Worm (Caenorhabditis elegans) whole organism, L4 larva: ENCODE data around the gene clec-7.

ENCODE experiments used
- R02D3.7 ChIP-seq: fragments of 150-350 bp; sonication (generic microtip); optimal IDR thresholded peaks from 3 replicates; lab custom pipeline; 2014; ENCODE audit warnings: missing biosample characterization, missing genetic modification characterization
- Y5F2A.4 ChIP-seq: fragments of 200-800 bp; sonication (Bioruptor generic); optimal IDR thresholded peaks from 2 replicates; lab custom pipeline; 2018; ENCODE audit warnings: mild to moderate bottlenecking, missing genetic modification characterization, missing compliant biosample characterization
- ZK546.5 ChIP-seq, 2 experiments: sonication (generic microtip); optimal IDR thresholded peaks; 2 replicates each; lab custom pipeline; 2017; ENCODE audit warnings: missing biosample characterization in 2 of 2, missing genetic modification characterization in 2 of 2
- aly-2 ChIP-seq: sonication (generic microtip); optimal IDR thresholded peaks from 2 replicates; lab custom pipeline; 2018; ENCODE audit warnings: missing biosample characterization, missing genetic modification characterization
- dmd-6 ChIP-seq: fragments of 200-800 bp; sonication (Bioruptor generic); IDR thresholded peaks from 2 replicates; pipeline ENCODE4 v1.3.6; 2022; ENCODE audit warnings: missing genetic modification reagents, missing genetic modification characterization, missing compliant biosample characterization
- dmd-8 ChIP-seq: fragments of 200-800 bp; sonication (Bioruptor generic); IDR thresholded peaks from 2 replicates; pipeline ENCODE4 v1.3.6; 2022; ENCODE audit warnings: missing genetic modification characterization, missing compliant biosample characterization
- dmd-9 ChIP-seq: fragments of 200-800 bp; sonication (Bioruptor generic); IDR thresholded peaks from 2 replicates; pipeline ENCODE4 v1.3.6; 2022; ENCODE audit warnings: missing genetic modification reagents, missing genetic modification characterization, missing compliant biosample characterization
- dve-1 ChIP-seq: sonication (generic microtip); optimal IDR thresholded peaks from 2 replicates; lab custom pipeline; 2017; ENCODE audit warnings: antibody characterized with exemption, mild to moderate bottlenecking, missing genetic modification characterization, missing compliant biosample characterization; ENCODE audit not compliant: insufficient read depth
- egl-43 ChIP-seq: fragments of 200-800 bp; sonication (Bioruptor generic); IDR thresholded peaks from 2 replicates; pipeline ENCODE4 v1.3.6; 2022; ENCODE audit warnings: missing genetic modification reagents, missing genetic modification characterization, missing compliant biosample characterization
- gei-8 ChIP-seq: fragments of 200-800 bp; sonication (Bioruptor generic); optimal IDR thresholded peaks from 2 replicates; lab custom pipeline; 2018; ENCODE audit warnings: mild to moderate bottlenecking, missing genetic modification characterization, missing compliant biosample characterization
- hmg-1.1 ChIP-seq: fragments of 200-800 bp; sonication (Bioruptor generic); IDR thresholded peaks from 2 replicates; pipeline ENCODE4 v1.3.6; 2022; ENCODE audit warnings: missing genetic modification reagents, missing genetic modification characterization, missing compliant biosample characterization
- jun-1 ChIP-seq: fragments of 150-350 bp; optimal IDR thresholded peaks from 2 replicates; lab custom pipeline; 2014; ENCODE audit warnings: missing biosample characterization, missing genetic modification reagents, missing genetic modification characterization
- lin-1 ChIP-seq: fragments of 200-800 bp; sonication (Bioruptor generic); IDR thresholded peaks from 2 replicates; pipeline ENCODE4 v1.3.6; 2022; ENCODE audit warnings: missing genetic modification reagents, missing genetic modification characterization, missing compliant biosample characterization
- lin-39 ChIP-seq: fragments of 150-350 bp; optimal IDR thresholded peaks from 2 replicates; lab custom pipeline; 2014; ENCODE audit warnings: missing biosample characterization, missing genetic modification reagents, missing genetic modification characterization
- lsy-2 ChIP-seq, 2 experiments: fragments of 150-350 bp in 1 of 2; sonication (generic microtip) in 1 of 2; optimal IDR thresholded peaks; 2 replicates each; lab custom pipeline; 2014 to 2017; ENCODE audit warnings: missing biosample characterization in 2 of 2, missing genetic modification characterization in 2 of 2
- mes-2 ChIP-seq: sonication (generic microtip); optimal IDR thresholded peaks from 2 replicates; lab custom pipeline; 2016; ENCODE audit warnings: missing genotype, mild to moderate bottlenecking, missing genetic modification characterization, missing compliant biosample characterization; ENCODE audit not compliant: poor library complexity, severe bottlenecking
- nhr-25 ChIP-seq: sonication (generic microtip); optimal IDR thresholded peaks from 2 replicates; lab custom pipeline; 2017; ENCODE audit warnings: missing genetic modification characterization, mild to moderate bottlenecking, missing compliant biosample characterization, antibody characterized with exemption, moderate library complexity, borderline replicate concordance; ENCODE audit not compliant: insufficient read depth
- nhr-41 ChIP-seq: fragments of 200-800 bp; sonication (Bioruptor generic); IDR thresholded peaks from 2 replicates; pipeline ENCODE4 v1.3.6; 2022; ENCODE audit warnings: missing genetic modification reagents, missing genetic modification characterization, missing compliant biosample characterization
- nhr-76 ChIP-seq: fragments of 150-350 bp; optimal IDR thresholded peaks from 2 replicates; lab custom pipeline; 2014; ENCODE audit warnings: missing biosample characterization, missing genetic modification characterization
- php-3 ChIP-seq: fragments of 200-800 bp; sonication (Bioruptor generic); IDR thresholded peaks from 2 replicates; pipeline ENCODE4 v1.3.6; 2022; ENCODE audit warnings: missing genetic modification reagents, missing genetic modification characterization, missing compliant biosample characterization
- rbr-2 ChIP-seq: sonication (generic microtip); optimal IDR thresholded peaks from 2 replicates; lab custom pipeline; 2016; ENCODE audit warnings: missing genotype, missing genetic modification characterization, missing compliant biosample characterization
- saeg-2 ChIP-seq: fragments of 200-800 bp; sonication (Bioruptor generic); IDR thresholded peaks from 2 replicates; pipeline ENCODE4 v1.3.6; 2022; ENCODE audit warnings: missing genetic modification reagents, missing genetic modification characterization, missing compliant biosample characterization
- unc-130 ChIP-seq: sonication (generic microtip); optimal IDR thresholded peaks from 2 replicates; lab custom pipeline; 2016; ENCODE audit warnings: missing genetic modification reagents, missing genetic modification characterization, missing compliant biosample characterization
- unc-62 ChIP-seq, 3 experiments: fragments of 150-350 bp in 1 of 3; sonication (generic microtip); optimal IDR thresholded peaks in 2 of 3; peaks in 1 of 3; 1 replicate in 1 of 3; 2 replicates in 2 of 3; lab custom pipeline; 2014 to 2017; ENCODE audit warnings: missing biosample characterization in 3 of 3, missing genetic modification characterization in 3 of 3, missing genetic modification reagents in 3 of 3, missing genotype in 1 of 3
- zfp-2 ChIP-seq: sonication (generic microtip); optimal IDR thresholded peaks from 2 replicates; lab custom pipeline; 2016; ENCODE audit warnings: mild to moderate bottlenecking, missing genetic modification characterization, missing compliant biosample characterization
- ztf-11 ChIP-seq: fragments of 150-350 bp; optimal IDR thresholded peaks from 2 replicates; lab custom pipeline; 2014; ENCODE audit warnings: missing biosample characterization, missing genetic modification characterization

The clec-7 gene

DNA sequence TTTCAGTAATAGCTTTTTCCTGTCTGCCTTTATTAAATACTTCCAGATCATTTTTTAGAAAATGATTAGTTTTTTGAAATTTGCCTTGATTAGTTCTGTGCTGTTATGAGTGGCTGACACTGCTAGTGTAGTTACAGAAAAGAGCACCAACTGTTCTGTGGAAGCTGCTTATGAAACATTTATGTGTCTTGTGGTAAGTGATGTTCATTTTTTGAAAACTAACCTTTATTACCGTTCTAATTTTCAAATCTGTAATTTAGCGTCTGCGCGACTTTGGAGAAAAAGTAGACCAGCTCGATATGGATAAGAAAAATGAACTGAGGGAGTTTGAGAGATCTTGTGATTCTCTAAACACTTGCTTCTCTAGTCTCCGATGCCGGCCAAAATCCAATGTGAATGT is 41.4 kb downstream of the clec-7 start, which contains the start of gene srj-14:
srj-14 (plus strand) TSS at position 131 of the 400 bp plus-strand sequence.
- TF ChIP-seq hmg-1.1 (GFP tag; lab: Robert Waterston, UW) (no peak), dmd-9 (GFP tag; lab: Robert Waterston, UW) (no peak), unc-62 (GFP tag; optimal IDR thresholded peaks at IDR 0.05 in 1 of 2; lab: Kevin White, UChicago) (peak in 1 of 2 experiments; percentile 93), unc-62 (tag; optimal IDR thresholded peaks at IDR 0.05; lab: Kevin White, UChicago) (no peak)

- TF ChIP-seq php-3 (no peak), dve-1 (tag; lab: Kevin White, UChicago) (no peak), nhr-41 (GFP tag; lab: Robert Waterston, UW) (no peak), ztf-11 (tag; lab: Kevin White, UChicago) (no peak), unc-62 (GFP tag; optimal IDR thresholded peaks at IDR 0.05 in 1 of 2; lab: Kevin White, UChicago) (peak in 1 of 2 experiments; percentile 20), unc-62 (tag; optimal IDR thresholded peaks at IDR 0.05; lab: Kevin White, UChicago) (no peak), rbr-2 (tag; lab: Kevin White, UChicago) (no peak)
Measured at ce11 chrV:7374090-7374489, 45.9 kb downstream of the clec-7 start, which contains the start of gene srx-56. TSS of gene srx-56 (plus strand) at chrV:7374390.

ce11 chrV:7379384-7379783 is 51.2 kb downstream of the clec-7 start, which contains the start of gene srsx-24:
TSS of gene srsx-24 (minus strand) at chrV:7379484.
- TF ChIP-seq ZK546.5 (tag; optimal IDR thresholded peaks at IDR 0.05; lab: Kevin White, UChicago) (no peak), mes-2 (tag; lab: Kevin White, UChicago) (no peak), aly-2 (tag; lab: Kevin White, UChicago) (no peak), zfp-2 (tag; lab: Kevin White, UChicago) (no peak), jun-1 (tag; lab: Kevin White, UChicago) (no peak), dmd-9 (GFP tag; lab: Robert Waterston, UW) (no peak), saeg-2 (GFP tag; lab: Robert Waterston, UW) (no peak), dmd-6 (GFP tag; lab: Robert Waterston, UW) (no peak), nhr-76 (tag; lab: Kevin White, UChicago) (no peak), gei-8 (GFP tag; lab: Kevin White, UChicago) (no peak), unc-130 (GFP tag; lab: Kevin White, UChicago) (no peak), egl-43 (GFP tag; lab: Robert Waterston, UW) (no peak), dmd-8 (GFP tag; lab: Robert Waterston, UW) (no peak), Y5F2A.4 (no peak), lin-39 (no peak), lin-1 (GFP tag; lab: Robert Waterston, UW) (no peak), nhr-25 (tag; lab: Kevin White, UChicago) (no peak), lsy-2 (tag; optimal IDR thresholded peaks at IDR 0.05; lab: Kevin White, UChicago) (no peak), R02D3.7 (tag; lab: Kevin White, UChicago) (no peak)
